Fruit fly (Drosophila melanogaster) whole organism, wandering third instar larva: Measurements from ENCODE around the gene Chpf.

Experiments used
- Jra ChIP-seq: sonication (Bioruptor generic); optimal IDR thresholded peaks from 2 replicates; lab custom pipeline; 2016; ENCODE audit warnings: missing biosample characterization, missing genetic modification characterization
- rgr ChIP-seq: fragments of 200-800 bp; sonication (Bioruptor generic); optimal IDR thresholded peaks from 3 replicates; lab custom pipeline; 2016; ENCODE audit warnings: missing biosample characterization, mild to moderate bottlenecking, missing genetic modification characterization

- TF ChIP-seq Jra (GFP tag; lab: Kevin White, UChicago) (no peak), rgr (peak; percentile 40)
Measured at dm6 chrX:13130175-13130822, 18.0 kb upstream of the Chpf start.
